Worm (Caenorhabditis elegans): ENCODE results near the gene mdt-29.

mdt-29 gene

DNA sequence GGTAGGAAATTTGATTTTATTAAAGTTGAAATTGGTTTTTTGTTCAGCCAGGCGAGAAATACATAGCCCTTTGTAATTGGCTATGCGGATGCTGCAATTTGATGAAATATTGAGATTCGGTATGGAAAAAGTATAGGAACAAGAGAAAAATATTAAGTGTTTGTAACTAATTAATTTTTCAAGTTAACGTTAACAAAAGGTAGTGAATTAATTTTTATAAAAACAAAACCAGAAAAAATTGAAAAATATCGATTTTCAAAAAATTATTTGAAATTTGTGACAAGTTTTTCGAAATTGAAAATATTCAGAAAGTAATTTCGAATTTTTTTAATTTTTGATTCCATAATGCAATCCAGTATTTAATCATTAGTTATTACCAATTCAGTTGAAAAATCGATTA is 41.4 kb upstream of the mdt-29 start, which contains the start of gene W06F12.2:
TSS of gene W06F12.2 (minus strand) at position 101 of the 400 bp plus-strand sequence.
- no peak for TF ChIP-seq nhr-10 (tag; optimal IDR thresholded peaks at IDR 0.05)
- TF ChIP-seq madf-9 (GFP tag; conservative IDR thresholded peaks at IDR 0.05): no peak
- peak in 1 of 2 experiments; percentile 62 for TF ChIP-seq unc-62 (GFP tag; optimal IDR thresholded peaks at IDR 0.05 in 1 of 2)
- TF ChIP-seq unc-62 (tag; optimal IDR thresholded peaks at IDR 0.05): no peak
- no peak for TF ChIP-seq saeg-2 (GFP tag; IDR thresholded peaks at IDR 0.05)

DNA sequence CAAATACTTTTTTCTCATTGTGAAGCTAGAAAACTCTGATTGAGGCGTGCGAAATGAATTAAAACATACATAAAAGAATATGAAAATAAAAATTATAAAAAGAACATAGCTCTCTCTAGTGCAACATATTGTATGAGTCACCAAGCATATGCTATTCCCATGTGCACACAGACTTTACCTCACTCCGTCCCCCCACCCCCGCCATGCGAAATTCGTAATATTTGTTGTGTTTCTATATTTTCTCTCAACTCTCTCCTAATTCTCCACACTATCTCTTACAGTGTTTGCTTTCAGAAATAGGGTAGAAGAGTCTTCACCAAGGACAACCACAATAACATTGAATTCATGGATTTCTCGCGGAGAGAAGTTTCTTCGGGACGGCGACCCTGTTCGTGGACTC is 40.3 kb upstream of the mdt-29 start:
- peak; percentile 1 for TF ChIP-seq mep-1 (tag; optimal IDR thresholded peaks at IDR 0.05)
- TF ChIP-seq mdt-29 (GFP tag; IDR thresholded peaks at IDR 0.05): no peak
- peak; percentile 57 for TF ChIP-seq hlh-11 (tag; optimal IDR thresholded peaks at IDR 0.05)
- TF ChIP-seq T20F7.1 (GFP tag; optimal IDR thresholded peaks at IDR 0.05): no peak
- TF ChIP-seq nhr-28 (tag; optimal IDR thresholded peaks at IDR 0.05): peak; percentile 12
- TF ChIP-seq dve-1 (tag; optimal IDR thresholded peaks at IDR 0.05; ENCODE audit: insufficient read depth): peak; percentile 69
- TF ChIP-seq dmd-9 (GFP tag; IDR thresholded peaks at IDR 0.05): no peak
- TF ChIP-seq pha-4 (GFP tag; IDR thresholded peaks at IDR 0.05): no peak
- TF ChIP-seq pha-4 (tag; optimal IDR thresholded peaks at IDR 0.05): peak; percentile 98
- peak in 1 of 2 experiments; percentile 30 for TF ChIP-seq mdl-1 (tag; optimal IDR thresholded peaks at IDR 0.05)
- TF ChIP-seq ceh-20 (GFP tag; IDR thresholded peaks at IDR 0.05): no peak
- peak; percentile 39 for TF ChIP-seq mes-2 (tag; optimal IDR thresholded peaks at IDR 0.05; ENCODE audit: poor library complexity, severe bottlenecking)
- TF ChIP-seq unc-62 (GFP tag; optimal IDR thresholded peaks at IDR 0.05 in 1 of 2): peak in 1 of 2 experiments; percentile 8
- no peak for TF ChIP-seq unc-62 (tag; optimal IDR thresholded peaks at IDR 0.05)
- no peak for TF ChIP-seq rbr-2 (tag; optimal IDR thresholded peaks at IDR 0.05)
- no peak for TF ChIP-seq ZK546.5 (tag; optimal IDR thresholded peaks at IDR 0.05)
- no peak for TF ChIP-seq duxl-1 (tag; optimal IDR thresholded peaks at IDR 0.05; ENCODE audit: poor library complexity)
- no peak for TF ChIP-seq daf-16 (GFP tag; optimal IDR thresholded peaks at IDR 0.05)
- TF ChIP-seq daf-16 (tag; optimal IDR thresholded peaks at IDR 0.05): peak; percentile 36
- TF ChIP-seq zip-2 (tag; optimal IDR thresholded peaks at IDR 0.05): no peak
- peak; percentile 33 for TF ChIP-seq nhr-6 (tag; optimal IDR thresholded peaks at IDR 0.05)
- no peak for TF ChIP-seq snpc-4 (tag; optimal IDR thresholded peaks at IDR 0.05)
- no peak for TF ChIP-seq nhr-48 (tag; optimal IDR thresholded peaks at IDR 0.05)
- TF ChIP-seq sdz-12 (GFP tag; optimal IDR thresholded peaks at IDR 0.05): no peak
- TF ChIP-seq R02D3.7 (tag; optimal IDR thresholded peaks at IDR 0.05): no peak

DNA sequence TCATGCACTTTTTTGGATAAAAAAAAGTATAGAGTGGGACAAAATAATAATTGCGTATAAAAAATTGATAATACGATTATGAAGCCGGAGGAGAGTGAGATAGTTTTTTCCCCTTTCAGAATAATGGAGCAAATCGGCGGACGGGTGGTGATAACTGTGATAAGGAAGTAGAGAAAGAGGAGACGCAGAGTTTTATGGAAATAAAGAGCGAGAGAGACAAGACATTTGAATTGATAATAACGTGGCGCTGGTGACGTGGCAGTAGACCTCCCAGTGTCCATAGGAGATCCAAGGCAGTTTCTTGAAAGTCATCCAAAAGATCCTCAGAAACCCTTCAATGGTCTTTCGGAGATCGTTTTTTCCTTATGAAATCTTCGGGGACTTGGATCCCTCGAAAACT is 39.1 kb upstream of the mdt-29 start:
- TF ChIP-seq spr-3 (GFP tag; optimal IDR thresholded peaks at IDR 0.05) (no peak), lin-13 (GFP tag; optimal IDR thresholded peaks at IDR 0.05) (no peak), lir-3 (tag; optimal IDR thresholded peaks at IDR 0.05) (no peak), nhr-102 (tag; optimal IDR thresholded peaks at IDR 0.05) (no peak), Y5F2A.4 (GFP tag; optimal IDR thresholded peaks at IDR 0.05) (no peak), daf-16 (GFP tag; optimal IDR thresholded peaks at IDR 0.05) (no peak), daf-16 (tag; optimal IDR thresholded peaks at IDR 0.05) (peak; percentile 80), ceh-62 (tag; optimal IDR thresholded peaks at IDR 0.05) (no peak), lin-1 (GFP tag; IDR thresholded peaks at IDR 0.05) (no peak), madf-5 (GFP tag; IDR thresholded peaks at IDR 0.05) (no peak), dmd-9 (GFP tag; IDR thresholded peaks at IDR 0.05) (no peak), lin-15B (tag; optimal IDR thresholded peaks at IDR 0.05) (no peak), nhr-28 (tag; optimal IDR thresholded peaks at IDR 0.05) (peak; percentile 73), nhr-48 (tag; optimal IDR thresholded peaks at IDR 0.05) (no peak), F37D6.2 (tag; optimal IDR thresholded peaks at IDR 0.05) (no peak), jun-1 (tag; optimal IDR thresholded peaks at IDR 0.05) (no peak), ceh-28 (tag; optimal IDR thresholded peaks at IDR 0.05) (no peak), nhr-77 (tag; optimal IDR thresholded peaks at IDR 0.05) (peak; percentile 45), egl-43 (GFP tag; IDR thresholded peaks at IDR 0.05) (no peak), ces-1 (GFP tag; optimal IDR thresholded peaks at IDR 0.05) (no peak), spr-1 (tag; optimal IDR thresholded peaks at IDR 0.05) (no peak), lim-7 (GFP tag; IDR thresholded peaks at IDR 0.05) (no peak), arid-1 (GFP tag; conservative IDR thresholded peaks at IDR 0.05) (no peak), R02D3.7 (tag; optimal IDR thresholded peaks at IDR 0.05) (no peak), zip-2 (tag; optimal IDR thresholded peaks at IDR 0.05) (no peak), cey-2 (tag; optimal IDR thresholded peaks at IDR 0.05; ENCODE audit: borderline replicate concordance, insufficient read depth) (no peak), nhr-41 (GFP tag; IDR thresholded peaks at IDR 0.05) (no peak), hlh-11 (tag; optimal IDR thresholded peaks at IDR 0.05) (peak; percentile 72)
